Fruit fly (Drosophila melanogaster): ENCODE data around the gene CG42583.
"Not testable (repeated sequence)": the region's sequence is repeated elsewhere in the genome, so short reads cannot be mapped to it uniquely, and the experiment has no call there.

Gene CG42583

dm6 chrX:20139493-20139892 lies at the start of gene CG42583:
Gene CG42583 (plus strand): TSS chrX:20139793.
- TF ChIP-seq foxo (GFP tag; optimal IDR thresholded peaks at IDR 0.05) (no peak), dl (GFP tag; optimal IDR thresholded peaks at IDR 0.05; ENCODE audit: insufficient read depth in 1 of 2, partially characterized antibody in 2 of 2) (no peak), dsf (GFP tag; optimal IDR thresholded peaks at IDR 0.05; ENCODE audit: borderline replicate concordance) (no peak), Sp1 (GFP tag; optimal IDR thresholded peaks at IDR 0.05) (no peak), Mio (GFP tag; optimal IDR thresholded peaks at IDR 0.05) (no peak), CG32264 (GFP tag; optimal IDR thresholded peaks at IDR 0.05) (no peak), HLH106 (tag; optimal IDR thresholded peaks at IDR 0.05) (no peak), CG9705 (GFP tag; optimal IDR thresholded peaks at IDR 0.05) (no peak), ey (GFP tag; optimal IDR thresholded peaks at IDR 0.05) (no peak), pan (optimal IDR thresholded peaks at IDR 0.05) (no peak), Rel (GFP tag; optimal IDR thresholded peaks at IDR 0.05) (no peak), Rel (tag; optimal IDR thresholded peaks at IDR 0.05) (no peak), tai (GFP tag; optimal IDR thresholded peaks at IDR 0.05) (no peak), woc (GFP tag; optimal IDR thresholded peaks at IDR 0.05) (no peak), GATAd (GFP tag; optimal IDR thresholded peaks at IDR 0.05) (no peak), psq (GFP tag; optimal IDR thresholded peaks at IDR 0.05) (no peak), Hr83 (GFP tag; optimal IDR thresholded peaks at IDR 0.05; ENCODE audit: poor library complexity, severe bottlenecking) (no peak)

dm6 chrX:20092308-20092707 lies 47.3 kb upstream of the CG42583 start, which contains the start of gene fd19B:
Gene fd19B (minus strand): TSS chrX:20092408.
- TF ChIP-seq pan (optimal IDR thresholded peaks at IDR 0.05) (no peak), rgr (GFP tag; optimal IDR thresholded peaks at IDR 0.05) (no peak), Hr83 (GFP tag; optimal IDR thresholded peaks at IDR 0.05; ENCODE audit: poor library complexity, severe bottlenecking) (no peak), br (GFP tag; optimal IDR thresholded peaks at IDR 0.05) (no peak), Mio (GFP tag; optimal IDR thresholded peaks at IDR 0.05) (no peak), usp (GFP tag; optimal IDR thresholded peaks at IDR 0.05) (no peak), lola (GFP tag; optimal IDR thresholded peaks at IDR 0.05) (no peak), Abd-B (GFP tag; optimal IDR thresholded peaks at IDR 0.05) (no peak), Myc (optimal IDR thresholded peaks at IDR 0.05) (no peak), woc (GFP tag; optimal IDR thresholded peaks at IDR 0.05) (no peak), dsf (GFP tag; optimal IDR thresholded peaks at IDR 0.05; ENCODE audit: borderline replicate concordance) (no peak), sv (GFP tag; optimal IDR thresholded peaks at IDR 0.05) (no peak), dmrt93B (GFP tag; optimal IDR thresholded peaks at IDR 0.05) (no peak), sage (GFP tag; optimal IDR thresholded peaks at IDR 0.05) (no peak), Dif (GFP tag; optimal IDR thresholded peaks at IDR 0.05; ENCODE audit: partially characterized antibody) (no peak), CG32264 (GFP tag; optimal IDR thresholded peaks at IDR 0.05) (no peak), ey (GFP tag; optimal IDR thresholded peaks at IDR 0.05) (no peak), HLH106 (tag; optimal IDR thresholded peaks at IDR 0.05) (no peak), jim (GFP tag; optimal IDR thresholded peaks at IDR 0.05) (no peak), N (GFP tag; optimal IDR thresholded peaks at IDR 0.05) (no peak)

dm6 chrX:20094098-20094497 lies 45.5 kb upstream of the CG42583 start, which contains the start of gene Or19b:
Gene Or19b (plus strand): TSS chrX:20094398.
- TF ChIP-seq rgr (GFP tag; optimal IDR thresholded peaks at IDR 0.05); Myc (optimal IDR thresholded peaks at IDR 0.05); dsf (GFP tag; optimal IDR thresholded peaks at IDR 0.05; ENCODE audit: borderline replicate concordance): not testable (repeated sequence)

- not testable (repeated sequence) for TF ChIP-seq dsf (GFP tag; optimal IDR thresholded peaks at IDR 0.05; ENCODE audit: borderline replicate concordance); tai (GFP tag; optimal IDR thresholded peaks at IDR 0.05); lola (GFP tag; optimal IDR thresholded peaks at IDR 0.05)
These were observed 43.2 kb upstream of the CG42583 start, which contains the start of gene CG42581 for dm6 chrX:20096374-20096773. Gene CG42581 (minus strand): TSS chrX:20096474.

dm6 chrX:20104987-20105386 lies 34.6 kb upstream of the CG42583 start:
- TF ChIP-seq dmrt93B (GFP tag; optimal IDR thresholded peaks at IDR 0.05) (no peak), Hnf4 (GFP tag; optimal IDR thresholded peaks at IDR 0.05) (no peak), dsf (GFP tag; optimal IDR thresholded peaks at IDR 0.05; ENCODE audit: borderline replicate concordance) (no peak), Abd-B (GFP tag; optimal IDR thresholded peaks at IDR 0.05) (no peak), GATAd (GFP tag; optimal IDR thresholded peaks at IDR 0.05) (no peak), sv (GFP tag; optimal IDR thresholded peaks at IDR 0.05) (no peak), Dfd (GFP tag; optimal IDR thresholded peaks at IDR 0.05) (no peak), N (GFP tag; optimal IDR thresholded peaks at IDR 0.05) (no peak), Sp1 (GFP tag; optimal IDR thresholded peaks at IDR 0.05) (no peak), Jra (GFP tag; optimal IDR thresholded peaks at IDR 0.05) (no peak), fru (GFP tag; optimal IDR thresholded peaks at IDR 0.05) (no peak), sage (GFP tag; optimal IDR thresholded peaks at IDR 0.05) (no peak), CG9705 (GFP tag; optimal IDR thresholded peaks at IDR 0.05) (no peak), jim (GFP tag; optimal IDR thresholded peaks at IDR 0.05) (no peak), brk (GFP tag; optimal IDR thresholded peaks at IDR 0.05) (no peak), dl (GFP tag; optimal IDR thresholded peaks at IDR 0.05; ENCODE audit: insufficient read depth in 1 of 2, partially characterized antibody in 2 of 2) (no peak), Rel (GFP tag; optimal IDR thresholded peaks at IDR 0.05) (no peak), Rel (tag; optimal IDR thresholded peaks at IDR 0.05) (no peak), HLH106 (tag; optimal IDR thresholded peaks at IDR 0.05) (no peak), Dif (GFP tag; optimal IDR thresholded peaks at IDR 0.05; ENCODE audit: partially characterized antibody) (no peak)

Data from whole organism, wandering third instar larva.